Worm (Caenorhabditis elegans) whole organism, L3 larva: ENCODE measurements around the gene F59B8.1.

Experiments
- ceh-16 ChIP-seq: sonication (generic microtip); optimal IDR thresholded peaks from 2 replicates; lab custom pipeline; 2017; ENCODE audit warnings: missing biosample characterization, missing genetic modification characterization
- egl-27 ChIP-seq: sonication (generic microtip); optimal IDR thresholded peaks from 4 replicates; lab custom pipeline; 2017; ENCODE audit warnings: missing biosample characterization, missing genetic modification reagents, missing genetic modification characterization
- elt-2 ChIP-seq: sonication (generic microtip); optimal IDR thresholded peaks from 2 replicates; lab custom pipeline; 2016; ENCODE audit warnings: missing genetic modification reagents, mild to moderate bottlenecking, missing genetic modification characterization, missing compliant biosample characterization
- nfya-1 ChIP-seq: sonication (generic microtip); optimal IDR thresholded peaks from 2 replicates; lab custom pipeline; 2017; ENCODE audit warnings: missing genetic modification characterization, mild to moderate bottlenecking, missing compliant biosample characterization, antibody characterized with exemption, moderate library complexity; ENCODE audit not compliant: insufficient read depth
- nhr-67 ChIP-seq: fragments of 150-350 bp; optimal IDR thresholded peaks from 2 replicates; lab custom pipeline; 2014; ENCODE audit warnings: missing biosample characterization, missing genetic modification characterization
- unc-62 ChIP-seq: fragments of 150-350 bp; sonication (generic microtip); optimal IDR thresholded peaks from 4 replicates; lab custom pipeline; 2014; ENCODE audit warnings: missing biosample characterization, missing genetic modification reagents, missing genetic modification characterization

DNA sequence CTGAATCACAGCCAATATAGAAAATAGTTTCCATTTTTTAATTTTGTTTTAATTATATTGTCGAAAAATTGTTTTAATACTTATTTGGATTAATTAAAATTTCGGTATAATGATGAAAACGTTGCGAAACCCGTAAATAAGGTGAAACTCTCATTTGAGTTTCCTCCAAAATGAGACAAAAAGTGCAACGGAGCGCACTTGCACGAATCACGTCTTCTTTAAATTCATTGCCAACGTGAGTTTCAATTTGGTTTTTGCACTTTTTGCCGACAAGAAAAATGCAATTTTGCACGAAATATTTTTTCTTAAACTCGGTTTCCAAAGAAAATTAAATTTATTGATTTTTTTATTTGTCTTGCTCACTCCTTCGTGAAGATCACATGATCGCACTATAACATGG is 42.0 kb upstream of the F59B8.1 start, which contains the start of gene daf-15:
- TF ChIP-seq ceh-16 (tag; lab: Kevin White, UChicago) = no peak
- TF ChIP-seq egl-27 (tag; lab: Kevin White, UChicago) = no peak
- TF ChIP-seq nhr-67 (tag; lab: Kevin White, UChicago) = no peak
- TF ChIP-seq elt-2 (tag; lab: Kevin White, UChicago) = peak; percentile 9
- TF ChIP-seq nfya-1 (tag; lab: Kevin White, UChicago) = no peak
- TF ChIP-seq unc-62 (GFP tag; lab: Kevin White, UChicago) = no peak
